Fruit fly (Drosophila melanogaster): Measurements from ENCODE around the gene Rbsn-5.

The Rbsn-5 gene

DNA sequence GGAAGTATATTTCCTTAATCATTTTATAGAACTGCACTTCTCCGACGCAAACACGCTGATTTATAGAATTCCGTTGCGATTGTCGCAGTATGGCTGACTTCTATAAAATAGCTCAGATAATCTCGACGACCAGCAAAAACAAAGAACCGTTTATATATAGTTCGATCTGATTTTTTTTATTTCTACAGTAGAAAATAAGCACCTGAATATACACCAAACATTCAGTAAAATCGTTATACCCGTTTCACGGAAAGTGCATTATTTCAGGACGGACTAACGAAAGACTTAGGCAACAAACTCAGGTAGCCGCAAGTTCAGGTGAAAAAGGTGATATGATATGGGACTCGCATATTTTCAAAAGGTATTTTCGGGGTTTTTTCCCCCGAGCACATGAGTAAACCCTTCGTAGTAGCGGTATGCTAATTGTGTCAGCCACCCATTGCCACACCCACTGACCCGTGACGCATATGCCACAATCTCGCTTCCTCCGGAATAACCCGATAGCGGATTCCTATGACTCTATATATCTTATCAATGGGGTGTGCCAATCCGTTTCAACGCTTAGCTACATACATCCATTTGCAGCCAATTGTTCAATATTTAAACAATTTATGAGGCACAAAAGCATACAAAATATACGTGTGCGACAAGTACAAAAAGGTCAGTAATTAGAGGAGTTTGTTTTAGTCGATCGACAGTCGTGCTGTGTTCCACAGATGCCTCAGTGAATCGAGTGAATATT, 14.4 kb upstream of the Rbsn-5 start, which contains the start of the genes CG42763 and CG43394:
CG42763 (minus strand) TSS at position 41 of the 742 bp plus-strand sequence.
CG43394 (plus strand) TSS at position 692 of the 742 bp plus-strand sequence.
- TF ChIP-seq twi (tag; optimal IDR thresholded peaks at IDR 0.05): peak; percentile 22
- TF ChIP-seq CG10543 (GFP tag; optimal IDR thresholded peaks at IDR 0.05): no peak
- peak in 1 of 2 experiments; percentile 75 for TF ChIP-seq tll (GFP tag; optimal IDR thresholded peaks at IDR 0.05)
- TF ChIP-seq CG15479 (GFP tag; optimal IDR thresholded peaks at IDR 0.05): peak; percentile 56
- peak; percentile 38 for TF ChIP-seq zen (tag; optimal IDR thresholded peaks at IDR 0.05)
- no peak for TF ChIP-seq fu2 (GFP tag; optimal IDR thresholded peaks at IDR 0.05)
- TF ChIP-seq D19A (tag; optimal IDR thresholded peaks at IDR 0.05): peak; percentile 72
- no peak for TF ChIP-seq slou (GFP tag; optimal IDR thresholded peaks at IDR 0.05)

DNA sequence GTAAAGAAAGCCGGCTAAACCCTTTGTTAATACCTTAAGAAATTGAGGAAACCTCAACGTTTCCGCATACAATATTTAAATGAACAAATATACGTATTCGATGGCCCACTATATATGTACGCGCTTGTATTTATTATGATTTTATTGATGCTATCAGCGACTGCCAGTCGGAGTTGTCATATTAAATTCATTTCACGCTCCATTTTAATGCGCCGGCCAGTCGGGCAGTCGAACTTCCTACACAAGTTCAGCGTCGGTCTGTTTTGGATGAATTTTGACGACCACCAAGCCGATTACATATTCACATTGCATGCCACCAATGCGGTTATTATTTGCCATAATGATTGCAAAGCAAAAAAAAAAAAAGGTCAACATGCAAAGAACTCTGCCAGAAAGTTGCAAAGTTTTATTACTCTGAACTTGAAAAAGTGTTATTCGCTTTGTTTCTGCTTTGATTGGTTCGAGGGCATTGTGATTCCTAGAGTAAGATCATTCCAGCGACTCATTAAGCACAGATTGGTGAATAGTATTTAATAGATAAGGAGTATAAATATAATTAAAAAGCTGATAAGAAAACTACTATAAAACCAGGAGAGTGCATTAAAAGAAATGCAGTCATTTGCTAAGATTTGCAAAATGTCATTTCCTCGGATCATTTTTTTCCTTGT, 12.5 kb upstream of the Rbsn-5 start, which contains the start of gene CG31606:
CG31606 (plus strand) TSS at position 618 of the 668 bp plus-strand sequence.
- TF ChIP-seq so (GFP tag; IDR thresholded peaks at IDR 0.05) (no peak), Vsx1 (GFP tag; optimal IDR thresholded peaks at IDR 0.05) (no peak), Scr (GFP tag; IDR thresholded peaks at IDR 0.05; ENCODE audit: partially characterized antibody) (no peak), ems (GFP tag; optimal IDR thresholded peaks at IDR 0.05) (no peak), CG12071 (GFP tag; optimal IDR thresholded peaks at IDR 0.05) (no peak), CG12659 (GFP tag; optimal IDR thresholded peaks at IDR 0.05) (no peak), Ets65A (GFP tag) (peak; percentile 24), Atf3 (GFP tag; optimal IDR thresholded peaks at IDR 0.05) (no peak), Eip74EF (GFP tag; optimal IDR thresholded peaks at IDR 0.05) (peak in 1 of 2 experiments; percentile 75), CG32767 (GFP tag; IDR thresholded peaks at IDR 0.05) (no peak), klu (GFP tag; IDR thresholded peaks at IDR 0.05) (no peak), D (optimal IDR thresholded peaks at IDR 0.05) (no peak), D (GFP tag; optimal IDR thresholded peaks at IDR 0.05) (no peak), CG7839 (tag; optimal IDR thresholded peaks at IDR 0.05) (no peak), CG17328 (GFP tag; IDR thresholded peaks at IDR 0.05) (no peak), Ets97D (GFP tag; optimal IDR thresholded peaks at IDR 0.05) (no peak), onecut (GFP tag; IDR thresholded peaks at IDR 0.05) (no peak), vvl (GFP tag; IDR thresholded peaks at IDR 0.05) (peak; percentile 58; the same call in 1 of the 2 replicates), Hand (GFP tag; optimal IDR thresholded peaks at IDR 0.05) (no peak), Lim3 (GFP tag; IDR thresholded peaks at IDR 0.05) (no peak), chinmo (GFP tag; IDR thresholded peaks at IDR 0.05; ENCODE audit: partially characterized antibody) (0 out of 4 replicates have a peak, but pooled peaks have one; percentile 32), CG8290 (GFP tag; optimal IDR thresholded peaks at IDR 0.05) (no peak), CG8290 (tag; optimal IDR thresholded peaks at IDR 0.05) (no peak), NK7.1 (GFP tag; optimal IDR thresholded peaks at IDR 0.05) (no peak), unpg (GFP tag; optimal IDR thresholded peaks at IDR 0.05) (no peak), CG17802 (tag; optimal IDR thresholded peaks at IDR 0.05) (no peak), CG14441 (GFP tag; IDR thresholded peaks at IDR 0.05) (no peak), Dip2 (GFP tag; IDR thresholded peaks at IDR 0.05) (no peak), CG2120 (GFP tag; optimal IDR thresholded peaks at IDR 0.05) (no peak), CG3163 (GFP tag; optimal IDR thresholded peaks at IDR 0.05) (no peak), CG5180 (GFP tag; optimal IDR thresholded peaks at IDR 0.05) (no peak), wdn (GFP tag; IDR thresholded peaks at IDR 0.05) (no peak), ara (GFP tag; IDR thresholded peaks at IDR 0.05) (no peak), ken (GFP tag; IDR thresholded peaks at IDR 0.05) (no peak)

All from whole organism, embryonic.